Worm (Caenorhabditis elegans): Measurements from ENCODE around the gene pac-1.

ce11 chrIII:8560836-8561235 is 66.0 kb downstream of the pac-1 start, which contains the start of gene acdh-6:
- TF ChIP-seq snpc-4 (tag; optimal IDR thresholded peaks at IDR 0.05) (no peak), nhr-76 (tag; optimal IDR thresholded peaks at IDR 0.05) (no peak), ama-1 (optimal IDR thresholded peaks at IDR 0.05) (no peak), nhr-11 (tag; optimal IDR thresholded peaks at IDR 0.05) (no peak), ztf-11 (tag; optimal IDR thresholded peaks at IDR 0.05) (no peak), lin-13 (GFP tag; optimal IDR thresholded peaks at IDR 0.05) (no peak), dmd-6 (GFP tag; IDR thresholded peaks at IDR 0.05) (no peak), hmg-1.1 (GFP tag; IDR thresholded peaks at IDR 0.05) (no peak), dve-1 (tag; optimal IDR thresholded peaks at IDR 0.05; ENCODE audit: insufficient read depth) (no peak), gei-8 (GFP tag; optimal IDR thresholded peaks at IDR 0.05) (no peak), fkh-10 (GFP tag; optimal IDR thresholded peaks at IDR 0.05) (no peak), set-16 (GFP tag; IDR thresholded peaks at IDR 0.05) (no peak), hlh-30 (tag; optimal IDR thresholded peaks at IDR 0.05; ENCODE audit: insufficient read depth) (no peak)

Data from whole organism, L4 larva.